Worm (Caenorhabditis elegans) whole organism, late embryonic: ENCODE results near the gene B0554.1.

ENCODE experiments used
- C38D4.7 ChIP-seq: fragments of 200-800 bp; sonication (Bioruptor generic); optimal IDR thresholded peaks from 2 replicates; lab custom pipeline; 2018; ENCODE audit warnings: mild to moderate bottlenecking, missing genetic modification characterization, moderate library complexity, missing compliant biosample characterization
- K02D7.2 ChIP-seq: sonication (generic microtip); optimal IDR thresholded peaks from 2 replicates; lab custom pipeline; 2017; ENCODE audit warnings: mild to moderate bottlenecking, missing genetic modification characterization, missing compliant biosample characterization
- K09A11.1 ChIP-seq: sonication (generic microtip); optimal IDR thresholded peaks from 2 replicates; lab custom pipeline; 2017; ENCODE audit warnings: antibody characterized with exemption, mild to moderate bottlenecking, missing genetic modification characterization, missing compliant biosample characterization; ENCODE audit not compliant: insufficient read depth
- ahr-1 ChIP-seq: sonication (generic microtip); optimal IDR thresholded peaks from 2 replicates; lab custom pipeline; 2016; ENCODE audit warnings: missing genetic modification characterization, missing compliant biosample characterization
- ceh-18 ChIP-seq: sonication (generic microtip); optimal IDR thresholded peaks from 2 replicates; lab custom pipeline; 2016; ENCODE audit warnings: missing genetic modification characterization, missing compliant biosample characterization
- ceh-2 ChIP-seq: sonication (generic microtip); optimal IDR thresholded peaks from 2 replicates; lab custom pipeline; 2016; ENCODE audit warnings: missing genotype, missing genetic modification characterization, missing compliant biosample characterization
- ceh-30 ChIP-seq: fragments of 150-350 bp; optimal IDR thresholded peaks from 2 replicates; lab custom pipeline; 2014; ENCODE audit warnings: missing biosample characterization, missing genetic modification characterization
- ceh-31 ChIP-seq: sonication (generic microtip); optimal IDR thresholded peaks from 2 replicates; lab custom pipeline; 2016; ENCODE audit warnings: missing genetic modification characterization, missing compliant biosample characterization
- ceh-45 ChIP-seq: fragments of 200-800 bp; sonication (Bioruptor generic); IDR thresholded peaks from 2 replicates; pipeline ENCODE4 v1.3.6; 2022; ENCODE audit warnings: missing genetic modification reagents, missing genetic modification characterization, missing compliant biosample characterization
- ceh-6 ChIP-seq: fragments of 200-800 bp; sonication (Bioruptor generic); optimal IDR thresholded peaks from 2 replicates; lab custom pipeline; 2018; ENCODE audit warnings: mild to moderate bottlenecking, missing genetic modification characterization, missing compliant biosample characterization
- dmd-4 ChIP-seq: sonication (generic microtip); optimal IDR thresholded peaks from 2 replicates; lab custom pipeline; 2016; ENCODE audit warnings: borderline replicate concordance, missing genetic modification characterization, missing compliant biosample characterization
- elt-2 ChIP-seq: sonication (generic microtip); optimal IDR thresholded peaks from 2 replicates; lab custom pipeline; 2016; ENCODE audit warnings: missing genetic modification reagents, missing genetic modification characterization, missing compliant biosample characterization
- elt-4 ChIP-seq: sonication (generic microtip); optimal IDR thresholded peaks from 2 replicates; lab custom pipeline; 2016; ENCODE audit warnings: missing genetic modification characterization, missing compliant biosample characterization
- fkh-10 ChIP-seq: fragments of 150-350 bp; optimal IDR thresholded peaks from 2 replicates; lab custom pipeline; 2014; ENCODE audit warnings: missing biosample characterization, missing genetic modification reagents, missing genetic modification characterization
- fkh-6 ChIP-seq: sonication (generic microtip); optimal IDR thresholded peaks from 2 replicates; lab custom pipeline; 2016; ENCODE audit warnings: missing genetic modification characterization, missing compliant biosample characterization
- gmeb-2 ChIP-seq: sonication (generic microtip); optimal IDR thresholded peaks from 2 replicates; lab custom pipeline; 2016; ENCODE audit warnings: missing genetic modification characterization, inconsistent platforms, missing compliant biosample characterization
- hlh-15 ChIP-seq: sonication (generic microtip); optimal IDR thresholded peaks from 2 replicates; lab custom pipeline; 2016; ENCODE audit warnings: missing genetic modification characterization, missing compliant biosample characterization
- hlh-6 ChIP-seq: sonication (generic microtip); optimal IDR thresholded peaks from 2 replicates; lab custom pipeline; 2016; ENCODE audit warnings: missing genotype, missing genetic modification characterization, missing compliant biosample characterization
- hlh-8 ChIP-seq: sonication (generic microtip); optimal IDR thresholded peaks from 2 replicates; lab custom pipeline; 2016; ENCODE audit warnings: missing genotype, missing genetic modification characterization, missing compliant biosample characterization
- madf-2 ChIP-seq: sonication (generic microtip); optimal IDR thresholded peaks from 2 replicates; lab custom pipeline; 2017; ENCODE audit warnings: missing genetic modification characterization, missing compliant biosample characterization
- npax-4 ChIP-seq: sonication (generic microtip); optimal IDR thresholded peaks from 2 replicates; lab custom pipeline; 2016; ENCODE audit warnings: missing genetic modification characterization, missing compliant biosample characterization
- odd-2 ChIP-seq: sonication (generic microtip); optimal IDR thresholded peaks from 2 replicates; lab custom pipeline; 2017; ENCODE audit warnings: antibody characterized with exemption, mild to moderate bottlenecking, missing genetic modification characterization, missing compliant biosample characterization
- pat-9 ChIP-seq: fragments of 200-800 bp; sonication (Bioruptor generic); optimal IDR thresholded peaks from 2 replicates; lab custom pipeline; 2018; ENCODE audit warnings: mild to moderate bottlenecking, missing genetic modification characterization, moderate library complexity, missing compliant biosample characterization
- pax-1 ChIP-seq: fragments of 150-350 bp; optimal IDR thresholded peaks from 2 replicates; lab custom pipeline; 2014; ENCODE audit warnings: missing biosample characterization, missing genetic modification characterization
- pha-2 ChIP-seq: sonication (generic microtip); optimal IDR thresholded peaks from 2 replicates; lab custom pipeline; 2017; ENCODE audit warnings: mild to moderate bottlenecking, missing genetic modification characterization, missing compliant biosample characterization
- pqm-1 ChIP-seq: sonication (generic microtip); optimal IDR thresholded peaks from 2 replicates; lab custom pipeline; 2016; ENCODE audit warnings: missing genetic modification characterization, missing compliant biosample characterization
- ref-2 ChIP-seq: sonication (generic microtip); optimal IDR thresholded peaks from 2 replicates; lab custom pipeline; 2016; ENCODE audit warnings: missing genetic modification characterization, missing compliant biosample characterization
- rnt-1 ChIP-seq: sonication (generic microtip); optimal IDR thresholded peaks from 2 replicates; lab custom pipeline; 2016; ENCODE audit warnings: missing genetic modification characterization, missing compliant biosample characterization
- sox-4 ChIP-seq: sonication (generic microtip); optimal IDR thresholded peaks from 2 replicates; lab custom pipeline; 2017; ENCODE audit warnings: mild to moderate bottlenecking, missing genetic modification characterization, inconsistent platforms, missing compliant biosample characterization
- syd-9 ChIP-seq: sonication (generic microtip); optimal IDR thresholded peaks from 2 replicates; lab custom pipeline; 2016; ENCODE audit warnings: mild to moderate bottlenecking, missing genetic modification characterization, moderate library complexity, missing compliant biosample characterization
- ttx-3 ChIP-seq: sonication (generic microtip); optimal IDR thresholded peaks from 2 replicates; lab custom pipeline; 2016; ENCODE audit warnings: missing genetic modification reagents, missing genetic modification characterization, missing compliant biosample characterization
- unc-3 ChIP-seq, 2 experiments: fragments of 200-800 bp in 1 of 2; sonication (Bioruptor generic) in 1 of 2; sonication (generic microtip) in 1 of 2; conservative IDR thresholded peaks in 1 of 2; optimal IDR thresholded peaks in 1 of 2; 2 replicates each; pipeline versions ENCODE4 v1.3.6 to Lab custom; 2016 to 2022; ENCODE audit warnings: missing compliant biosample characterization in 2 of 2, missing genetic modification characterization in 2 of 2, missing genetic modification reagents in 1 of 2
- unc-42 ChIP-seq: sonication (generic microtip); optimal IDR thresholded peaks from 2 replicates; lab custom pipeline; 2016; ENCODE audit warnings: missing genotype, missing genetic modification characterization, missing compliant biosample characterization
- unc-86 ChIP-seq: sonication (generic microtip); optimal IDR thresholded peaks from 2 replicates; lab custom pipeline; 2016; ENCODE audit warnings: missing genetic modification characterization, missing compliant biosample characterization
- zip-5 ChIP-seq: sonication (generic microtip); optimal IDR thresholded peaks from 2 replicates; lab custom pipeline; 2016; ENCODE audit warnings: missing genetic modification characterization, missing compliant biosample characterization
- ztf-16 ChIP-seq: sonication (generic microtip); optimal IDR thresholded peaks from 2 replicates; lab custom pipeline; 2017; ENCODE audit warnings: missing genetic modification characterization, missing compliant biosample characterization

The B0554.1 gene

DNA sequence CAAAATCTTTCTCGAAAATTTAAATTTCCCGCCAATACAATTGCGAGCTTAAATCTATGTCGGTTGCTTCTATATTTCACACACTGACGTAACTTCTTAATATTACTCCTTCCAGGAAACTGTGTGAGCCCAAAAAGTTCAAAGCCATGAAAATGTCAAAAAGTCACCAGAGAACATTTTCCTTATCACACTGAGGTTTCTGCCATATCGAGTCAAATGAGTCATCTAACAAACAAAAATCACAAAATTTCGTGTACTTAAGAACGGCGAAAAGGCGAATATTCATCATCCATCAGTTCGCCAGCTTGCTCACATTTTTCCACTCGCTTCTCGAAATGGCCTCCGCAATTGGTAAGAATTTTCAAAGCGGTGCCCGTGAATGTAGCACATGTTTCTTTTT is 11.5 kb downstream of the B0554.1 start, which contains the start of gene M02H5.8:
Gene M02H5.8 (plus strand): TSS at position 297 of the 400 bp plus-strand sequence.
- TF ChIP-seq K09A11.1 (tag; lab: Kevin White, UChicago): no peak
- no peak for TF ChIP-seq K02D7.2 (tag; lab: Kevin White, UChicago)
- no peak for TF ChIP-seq ceh-30 (tag; lab: Kevin White, UChicago)

DNA sequence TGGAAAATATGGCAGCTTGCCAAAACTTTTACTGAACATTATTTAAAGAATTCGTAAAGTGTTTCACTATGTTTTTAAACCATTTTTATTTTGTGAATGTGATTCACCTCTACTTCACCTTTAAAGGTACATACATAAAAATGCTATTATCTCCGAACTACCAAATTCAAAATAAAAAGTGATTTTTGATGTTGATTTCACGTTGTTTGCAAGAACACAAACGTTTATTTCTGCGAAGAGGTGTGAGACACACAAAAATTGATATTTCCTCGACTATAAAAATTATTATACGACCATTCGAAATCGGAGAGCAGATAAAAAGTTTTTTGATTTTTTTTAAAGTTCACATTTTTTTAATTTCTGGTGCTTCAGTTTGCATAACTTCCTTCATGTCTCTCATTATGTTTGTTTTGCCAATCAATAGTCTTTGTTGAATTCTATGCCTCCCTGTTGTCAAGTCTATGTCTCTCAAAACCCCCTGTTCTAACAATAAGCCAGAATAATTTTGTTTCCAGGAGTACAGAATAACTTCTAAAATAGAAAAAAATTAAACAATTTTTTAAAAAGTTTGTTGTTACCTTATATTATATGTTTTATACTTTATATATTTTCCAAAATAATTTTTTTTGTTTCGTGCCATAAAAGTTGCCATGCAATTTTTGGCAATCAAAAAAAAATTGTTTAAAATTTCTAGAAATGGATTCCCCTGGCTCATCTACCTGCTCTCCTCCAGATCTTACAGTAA is 12.7 kb downstream of the B0554.1 start, which contains the start of gene nhr-123:
Gene nhr-123 (plus strand): TSS at position 695 of the 745 bp plus-strand sequence.
- TF ChIP-seq pat-9 (tag; lab: Kevin White, UChicago) (no peak), hlh-6 (tag; lab: Kevin White, UChicago) (no peak), ref-2 (tag; lab: Kevin White, UChicago) (no peak), ceh-31 (tag; lab: Kevin White, UChicago) (no peak), ahr-1 (tag; lab: Kevin White, UChicago) (no peak), pqm-1 (tag; lab: Kevin White, UChicago) (no peak)
- TF ChIP-seq, all 69 proteins: peak for 0

- TF ChIP-seq ztf-16 (tag; lab: Kevin White, UChicago): no peak
- TF ChIP-seq rnt-1: no peak
- no peak for TF ChIP-seq pax-1 (tag; lab: Kevin White, UChicago)
- no peak for TF ChIP-seq C38D4.7 (GFP tag; lab: Kevin White, UChicago)
- no peak for TF ChIP-seq syd-9 (tag; lab: Kevin White, UChicago)
- no peak for TF ChIP-seq unc-86 (tag; lab: Kevin White, UChicago)
- TF ChIP-seq gmeb-2 (tag; lab: Kevin White, UChicago): no peak
- no peak for TF ChIP-seq unc-3 (GFP tag; conservative IDR thresholded peaks at IDR 0.05; lab: Robert Waterston, UW)
- no peak for TF ChIP-seq unc-3 (tag; optimal IDR thresholded peaks at IDR 0.05; lab: Kevin White, UChicago)
- TF ChIP-seq npax-4 (tag; lab: Kevin White, UChicago): no peak
- TF ChIP-seq fkh-6 (tag; lab: Kevin White, UChicago): no peak
- no peak for TF ChIP-seq elt-4 (tag; lab: Kevin White, UChicago)
- TF ChIP-seq zip-5: no peak
Measured at ce11 chrV:453569-453968, 15.4 kb downstream of the B0554.1 start, which contains the start of gene nhr-98. TSS of gene nhr-98 (plus strand) at chrV:453869.

- TF ChIP-seq odd-2 (tag; lab: Kevin White, UChicago) (no peak), pat-9 (tag; lab: Kevin White, UChicago) (no peak), unc-3 (GFP tag; conservative IDR thresholded peaks at IDR 0.05; lab: Robert Waterston, UW) (no peak), unc-3 (tag; optimal IDR thresholded peaks at IDR 0.05; lab: Kevin White, UChicago) (no peak), ahr-1 (tag; lab: Kevin White, UChicago) (no peak), hlh-15 (tag; lab: Kevin White, UChicago) (no peak), pha-2 (tag; lab: Kevin White, UChicago) (no peak), elt-2 (tag; lab: Kevin White, UChicago) (no peak), ztf-16 (tag; lab: Kevin White, UChicago) (no peak), hlh-8 (tag; lab: Kevin White, UChicago) (no peak), madf-2 (tag; lab: Kevin White, UChicago) (no peak)
- TF ChIP-seq, all 69 proteins: peak for 0
Measured at ce11 chrV:457839-458238, 19.6 kb downstream of the B0554.1 start.

ce11 chrV:459464-459863 is 21.3 kb downstream of the B0554.1 start, which contains the start of gene nhr-203:
TSS of gene nhr-203 (plus strand) at chrV:459795.
- TF ChIP-seq ceh-45 (GFP tag; lab: Robert Waterston, UW) (no peak), elt-2 (tag; lab: Kevin White, UChicago) (peak; percentile 26)
- TF ChIP-seq, all 69 proteins: peak for 1

- TF ChIP-seq ceh-2 (tag; lab: Kevin White, UChicago) (no peak), K02D7.2 (tag; lab: Kevin White, UChicago) (no peak), pax-1 (tag; lab: Kevin White, UChicago) (no peak), elt-2 (tag; lab: Kevin White, UChicago) (no peak), zip-5 (no peak), ceh-6 (no peak), hlh-6 (tag; lab: Kevin White, UChicago) (no peak), npax-4 (tag; lab: Kevin White, UChicago) (no peak), ttx-3 (tag; lab: Kevin White, UChicago) (no peak), dmd-4 (tag; lab: Kevin White, UChicago) (no peak), sox-4 (tag; lab: Kevin White, UChicago) (no peak), unc-42 (tag; lab: Kevin White, UChicago) (no peak), fkh-10 (GFP tag; lab: Kevin White, UChicago) (no peak), odd-2 (tag; lab: Kevin White, UChicago) (no peak), ceh-18 (tag; lab: Kevin White, UChicago) (no peak), K09A11.1 (tag; lab: Kevin White, UChicago) (no peak), pqm-1 (tag; lab: Kevin White, UChicago) (no peak)
- TF ChIP-seq, all 69 proteins: peak for 0
Measured at ce11 chrV:462263-462662, 24.1 kb downstream of the B0554.1 start, which contains the start of gene nhr-202. TSS of gene nhr-202 (plus strand) at chrV:462588.
